Fruit fly (Drosophila melanogaster) Kc167 (cell line): ENCODE results near the gene scrt.

Experiments
- Myc ChIP-seq: fragments of >200 bp; optimal IDR thresholded peaks from 2 replicates; lab custom pipeline; 2017; ENCODE audit warnings: missing external identifiers
- Sin3A ChIP-seq: fragments of >200 bp; optimal IDR thresholded peaks from 2 replicates; lab custom pipeline; 2018; ENCODE audit warnings: missing external identifiers
- h ChIP-seq: fragments of >200 bp; optimal IDR thresholded peaks from 3 replicates; lab custom pipeline; 2018; ENCODE audit warnings: missing external identifiers
- insv ChIP-seq: fragments of >200 bp; optimal IDR thresholded peaks from 3 replicates; lab custom pipeline; 2018; ENCODE audit warnings: missing external identifiers
- psq ChIP-seq: fragments of >200 bp; optimal IDR thresholded peaks from 2 replicates; lab custom pipeline; 2017; ENCODE audit warnings: missing external identifiers
- ttk ChIP-seq: sonication (Bioruptor generic); optimal IDR thresholded peaks from 2 replicates; lab custom pipeline; 2017; ENCODE audit warnings: missing external identifiers

Gene scrt

DNA sequence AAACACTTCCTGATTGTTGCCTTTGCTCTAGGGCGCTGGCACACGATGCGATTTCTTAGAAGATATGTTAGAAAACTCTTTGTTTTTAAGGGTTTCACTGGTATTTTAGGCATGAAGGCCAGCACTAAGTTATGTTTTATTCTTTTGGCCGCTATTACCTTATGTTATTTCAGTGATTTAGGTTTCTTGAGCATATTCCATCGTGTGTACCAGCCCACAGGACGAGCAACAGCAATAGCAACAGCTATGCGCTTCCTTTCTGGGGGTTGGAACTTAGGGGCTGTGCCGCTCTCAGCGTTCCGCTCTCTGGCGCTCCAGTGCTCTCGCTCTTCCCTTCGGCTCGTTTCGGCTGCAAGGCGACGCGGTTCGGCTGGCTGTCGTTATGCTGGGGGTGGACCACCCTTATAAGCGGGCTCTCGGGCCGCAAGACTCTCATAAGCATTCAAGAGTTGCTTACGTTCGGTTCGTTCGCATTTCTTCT is at the start of gene scrt:
scrt (plus strand) TSS at position 431 of the 481 bp plus-strand sequence.
- no peak for TF ChIP-seq insv
- no peak for TF ChIP-seq Myc (lab: Kevin White, UChicago)
- TF ChIP-seq h (lab: Kevin White, UChicago), result no peak
- TF ChIP-seq ttk (lab: Kevin White, UChicago), result no peak
- no peak for TF ChIP-seq psq (lab: Kevin White, UChicago)
- TF ChIP-seq Sin3A, result no peak

DNA sequence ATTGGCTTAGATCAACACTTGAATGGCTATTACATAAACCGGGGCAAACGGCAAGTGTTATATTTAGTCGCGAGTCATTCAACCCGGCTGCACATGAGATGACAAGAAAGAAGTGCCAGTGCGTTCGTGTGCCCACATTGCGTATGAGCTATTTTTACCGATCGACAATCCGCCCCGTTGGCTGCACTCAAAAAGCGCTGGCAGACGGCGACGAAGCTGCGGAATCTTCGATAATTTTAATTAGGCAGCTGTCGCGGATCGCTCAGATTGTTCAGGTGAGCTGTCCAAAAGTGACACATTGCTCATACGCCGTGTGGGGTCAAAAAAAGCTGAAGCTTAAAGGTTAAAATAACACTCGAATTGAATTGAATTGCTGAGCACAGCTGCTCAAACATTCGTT is 49.6 kb upstream of the scrt start:
- TF ChIP-seq ttk (lab: Kevin White, UChicago) (no peak), insv (no peak), psq (lab: Kevin White, UChicago) (no peak), Myc (lab: Kevin White, UChicago) (no peak)

DNA sequence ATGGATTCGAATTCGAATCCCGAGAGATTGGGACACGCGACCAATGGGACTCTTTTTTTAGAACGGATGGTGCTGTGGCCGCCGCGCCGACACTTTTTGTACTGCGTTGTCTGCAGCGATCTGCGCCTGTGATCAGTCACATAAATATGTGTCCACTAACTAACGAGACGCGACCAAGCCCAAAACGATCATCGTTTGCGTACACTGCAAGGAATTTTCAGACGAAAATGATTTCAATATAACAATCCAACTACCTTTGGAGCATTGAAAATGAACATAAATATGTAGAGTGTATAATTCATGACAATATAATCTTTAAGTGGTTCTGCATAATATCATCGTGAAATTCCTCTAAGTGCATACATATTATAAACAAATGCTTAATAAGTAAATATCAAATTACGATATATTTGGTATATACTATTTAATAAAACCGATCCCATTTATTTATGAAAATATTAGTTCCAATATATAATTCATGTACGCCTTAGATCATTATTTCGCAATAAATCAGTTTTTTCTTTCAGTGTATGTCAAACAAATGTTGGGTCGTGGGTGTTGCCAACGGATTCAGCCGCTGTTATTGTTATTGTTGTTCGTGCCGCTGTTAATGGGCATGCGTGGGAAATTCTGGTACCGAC is 48.0 kb upstream of the scrt start, which contains the start of gene Eip63F-1:
Eip63F-1 (minus strand) TSS at position 51 of the 641 bp plus-strand sequence.
- TF ChIP-seq h (lab: Kevin White, UChicago), result no peak
- TF ChIP-seq insv, result no peak
- TF ChIP-seq ttk (lab: Kevin White, UChicago), result no peak
- TF ChIP-seq psq (lab: Kevin White, UChicago), result no peak
- TF ChIP-seq Sin3A, result no peak
- no peak for TF ChIP-seq Myc (lab: Kevin White, UChicago)

DNA sequence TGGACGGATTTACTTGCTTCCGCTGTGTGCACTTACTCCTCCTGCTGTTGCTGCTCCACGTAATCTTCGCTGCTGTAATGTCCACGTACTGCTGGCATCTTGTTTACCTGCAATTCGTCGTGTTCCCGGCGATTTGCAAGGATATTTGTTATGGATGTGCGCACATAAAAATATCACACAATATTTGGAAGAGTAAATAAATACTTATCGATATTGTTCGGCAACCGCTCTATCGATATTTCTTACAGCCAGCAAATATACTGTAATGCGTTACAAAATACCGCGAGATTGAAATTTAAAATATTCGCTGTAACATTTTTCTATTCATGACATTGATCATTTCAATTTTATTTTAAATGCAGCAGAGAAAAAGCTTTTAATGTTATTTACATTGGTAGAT is 45.9 kb upstream of the scrt start, which contains the start of gene CG10866:
CG10866 (minus strand) TSS at position 187 of the 400 bp plus-strand sequence.
- TF ChIP-seq psq (lab: Kevin White, UChicago), result no peak
- no peak for TF ChIP-seq Myc (lab: Kevin White, UChicago)
- no peak for TF ChIP-seq ttk (lab: Kevin White, UChicago)
- TF ChIP-seq insv, result no peak
- TF ChIP-seq h (lab: Kevin White, UChicago), result no peak
- no peak for TF ChIP-seq Sin3A

DNA sequence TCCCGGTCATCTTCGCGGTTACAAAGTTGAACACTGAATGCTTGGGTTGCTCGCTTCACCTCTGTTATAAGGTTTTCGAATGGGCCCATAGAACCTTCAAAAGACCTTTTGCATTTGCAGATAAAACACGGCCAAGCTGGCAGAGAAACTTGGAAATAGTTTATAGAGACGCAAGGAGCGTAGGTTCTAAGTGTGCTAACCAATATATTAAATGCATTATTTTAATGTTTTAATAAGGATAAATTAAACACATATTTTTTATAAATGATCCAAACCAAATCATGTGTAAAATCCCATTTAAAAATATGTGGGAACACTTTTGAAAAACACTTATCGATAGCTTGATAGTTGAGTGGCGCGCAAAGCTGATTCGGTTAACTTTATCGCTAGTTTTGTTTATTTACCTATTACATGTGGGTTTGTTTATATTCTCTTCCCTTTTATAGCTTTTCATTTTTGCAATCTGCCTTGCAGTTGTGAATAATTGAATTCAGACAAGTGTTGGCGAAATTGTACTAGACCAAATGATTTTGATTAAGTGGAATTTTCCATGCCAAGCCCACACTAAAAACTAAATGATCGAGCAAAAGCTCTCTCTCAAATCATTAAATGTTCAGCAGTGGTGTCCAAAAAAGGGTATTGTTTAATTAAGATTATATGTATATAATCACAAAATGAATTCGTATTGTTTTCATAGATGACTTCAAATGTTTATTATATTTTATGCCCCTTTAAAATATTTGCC is 43.4 kb upstream of the scrt start, which contains the start of gene CG12766:
CG12766 (minus strand) TSS at position 51 of the 745 bp plus-strand sequence.
- no peak for TF ChIP-seq h (lab: Kevin White, UChicago)
- TF ChIP-seq insv, result no peak
- TF ChIP-seq Sin3A, result no peak
- TF ChIP-seq Myc (lab: Kevin White, UChicago), result no peak
- TF ChIP-seq psq (lab: Kevin White, UChicago), result no peak
- TF ChIP-seq ttk (lab: Kevin White, UChicago), result no peak

DNA sequence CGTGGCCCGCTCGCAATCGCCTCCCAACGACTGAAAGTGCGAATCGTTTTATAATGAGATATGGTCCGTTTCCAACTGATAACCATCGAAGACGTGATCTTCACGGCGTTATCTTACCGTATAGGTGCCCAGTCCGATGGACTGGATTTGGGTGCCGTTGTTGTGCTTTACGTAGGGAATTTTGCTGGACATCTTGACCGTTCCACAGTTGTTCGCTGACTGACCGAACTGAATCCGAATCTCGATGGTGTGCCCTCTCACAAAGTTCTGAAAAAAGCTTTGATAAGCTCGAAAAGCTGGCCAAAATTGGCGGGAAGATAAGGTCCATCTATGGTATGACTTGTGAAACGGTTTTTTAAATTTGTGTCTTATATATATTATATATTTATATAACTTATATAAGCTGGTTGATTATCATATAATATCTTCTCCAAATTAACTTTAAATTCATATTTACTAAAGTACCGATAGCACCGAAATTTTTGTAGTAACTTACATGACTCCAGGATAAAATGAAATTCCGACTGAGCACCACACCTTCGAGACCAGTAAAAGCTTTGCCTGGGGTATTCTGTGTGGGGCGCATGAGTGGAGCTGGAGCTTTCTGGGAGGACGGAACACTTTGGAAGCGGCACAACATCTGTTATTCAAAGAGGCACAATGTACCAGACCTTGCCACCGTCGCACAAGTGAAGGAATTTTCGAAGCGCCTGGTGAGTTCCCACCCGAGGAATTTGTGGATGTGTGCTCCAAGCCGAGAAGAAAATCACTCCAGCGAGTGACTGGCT is 41.3 kb upstream of the scrt start, which contains the start of the genes CG10863 and CG14982:
CG10863 (minus strand) TSS at position 225 of the 788 bp plus-strand sequence.
CG14982 (plus strand) TSS at position 470 of the 788 bp plus-strand sequence.
- TF ChIP-seq insv (no peak), Sin3A (no peak), psq (lab: Kevin White, UChicago) (no peak), h (lab: Kevin White, UChicago) (no peak), Myc (lab: Kevin White, UChicago) (no peak), ttk (lab: Kevin White, UChicago) (no peak)

DNA sequence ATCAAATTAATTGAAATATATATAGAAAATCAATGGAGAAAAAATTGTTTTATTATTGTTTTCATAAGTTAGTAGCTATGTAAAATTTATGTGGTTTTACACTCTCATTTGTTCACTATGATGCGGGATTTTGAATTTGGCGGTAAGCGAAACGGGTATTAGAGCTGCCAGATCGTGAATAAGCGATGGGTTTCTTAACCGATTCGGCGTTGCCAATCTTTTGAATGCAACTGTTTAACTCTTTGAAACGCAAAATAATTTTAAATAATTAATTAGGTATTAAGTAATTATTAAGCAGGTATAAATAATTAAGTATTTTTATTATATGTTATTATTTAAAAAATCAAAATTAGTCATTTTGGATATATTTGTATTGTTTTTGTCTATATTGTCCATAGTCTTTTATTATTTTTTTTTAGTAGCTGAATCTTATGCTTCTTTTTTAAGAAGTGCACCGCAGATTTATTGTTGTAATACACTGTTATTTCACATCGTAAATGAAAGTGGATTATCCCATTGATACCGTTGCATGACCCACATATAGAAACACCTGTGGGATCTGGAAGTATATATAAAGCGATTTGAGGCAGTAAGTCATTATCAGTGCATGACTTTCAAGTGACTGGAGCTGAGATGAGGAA is 36.3 kb upstream of the scrt start, which contains the start of gene CG10853:
CG10853 (plus strand) TSS at position 591 of the 641 bp plus-strand sequence.
- TF ChIP-seq psq (lab: Kevin White, UChicago) (no peak), h (lab: Kevin White, UChicago) (no peak), insv (no peak), Myc (lab: Kevin White, UChicago) (no peak), Sin3A (no peak), ttk (lab: Kevin White, UChicago) (no peak)

DNA sequence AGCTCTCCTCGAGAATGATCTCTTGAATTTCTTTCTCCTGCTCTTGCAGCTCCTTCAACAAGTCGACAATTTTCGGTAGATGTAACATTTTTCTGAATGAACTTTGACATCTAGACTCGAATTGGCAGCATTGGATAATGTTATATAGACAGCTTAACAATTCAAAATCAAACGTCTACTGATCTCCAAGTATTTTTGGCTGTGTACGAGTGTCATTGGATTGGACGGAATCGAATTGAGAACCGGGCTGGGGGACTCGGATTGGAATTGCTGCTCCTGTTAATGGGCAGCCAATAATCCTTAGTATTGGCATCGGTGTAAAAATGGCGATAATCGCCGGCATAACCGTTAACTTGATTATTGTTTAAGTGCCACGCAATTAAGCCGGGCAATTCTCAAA is 34.5 kb upstream of the scrt start, which contains the start of gene CG14983:
CG14983 (minus strand) TSS at position 101 of the 400 bp plus-strand sequence.
- TF ChIP-seq h (lab: Kevin White, UChicago) (no peak), Myc (lab: Kevin White, UChicago) (no peak), ttk (lab: Kevin White, UChicago) (no peak), insv (no peak), psq (lab: Kevin White, UChicago) (no peak), Sin3A (no peak)

DNA sequence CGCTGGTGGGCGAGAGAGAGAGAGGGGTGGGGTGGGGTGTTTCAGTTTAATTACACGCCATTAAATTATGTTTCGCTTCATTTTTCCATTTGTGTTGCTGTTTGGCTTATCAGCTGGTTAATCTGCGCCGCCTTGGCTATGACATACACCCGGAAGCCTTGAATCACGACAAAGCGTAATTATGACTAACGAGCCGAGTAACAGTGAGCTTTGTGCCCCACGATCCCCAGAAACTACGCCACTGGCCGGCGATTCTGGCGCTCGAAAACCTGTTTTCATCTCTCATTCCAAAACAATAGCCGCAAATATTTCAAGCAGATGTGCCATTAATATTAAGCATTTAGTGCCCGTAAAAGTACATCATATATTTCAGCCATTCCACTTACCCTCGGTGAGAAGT is 31.8 kb upstream of the scrt start:
- TF ChIP-seq Myc (lab: Kevin White, UChicago) (no peak), h (lab: Kevin White, UChicago) (no peak), Sin3A (no peak), ttk (lab: Kevin White, UChicago) (no peak), insv (no peak)

DNA sequence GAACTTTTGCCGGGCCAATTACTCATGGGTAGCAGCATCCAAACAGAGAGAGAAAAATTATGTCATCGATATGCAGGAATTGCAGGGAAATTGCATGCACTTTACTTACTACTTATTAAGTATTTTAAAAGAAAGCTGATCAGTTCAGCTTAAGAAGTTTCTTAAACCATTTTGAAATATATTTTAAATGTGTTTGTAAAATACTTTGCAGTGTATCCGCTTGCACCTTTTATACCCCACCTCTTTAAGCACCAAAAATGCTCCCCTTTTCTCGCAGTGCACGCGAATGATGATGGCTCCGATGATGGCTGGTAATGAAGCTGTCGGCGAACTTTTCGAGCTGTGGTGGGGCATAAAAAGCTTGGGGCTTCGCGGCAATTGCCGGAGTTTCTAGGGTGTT is 31.2 kb upstream of the scrt start, which contains the start of gene CG14984:
CG14984 (minus strand) TSS at position 83 of the 400 bp plus-strand sequence.
- TF ChIP-seq Myc (lab: Kevin White, UChicago) (no peak), Sin3A (no peak)

DNA sequence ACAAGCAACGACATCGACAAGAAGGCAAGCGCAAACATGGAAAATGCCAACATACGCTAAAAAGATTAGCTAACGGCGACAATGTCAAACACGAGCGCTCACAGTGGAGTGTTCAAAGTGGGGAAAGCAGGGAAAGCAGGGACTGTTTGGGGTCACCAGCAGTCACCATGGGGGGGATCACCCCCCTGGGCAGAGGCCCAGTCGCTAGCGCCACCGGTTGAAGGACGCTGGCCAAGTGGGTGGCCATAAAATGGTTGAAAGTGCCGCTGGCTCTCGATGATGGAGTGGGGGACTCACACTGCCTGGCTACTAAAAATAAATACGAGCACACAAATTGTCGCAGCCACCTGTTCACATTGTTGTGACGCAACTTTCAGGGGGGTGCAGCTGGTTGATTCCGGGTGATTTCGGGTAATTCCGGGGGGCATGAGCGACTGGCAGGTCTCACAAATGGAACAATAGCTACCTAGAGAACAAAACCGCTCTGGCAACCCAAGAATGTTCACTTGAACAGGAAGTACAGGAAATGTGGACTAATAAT is 22.7 kb upstream of the scrt start:
- TF ChIP-seq h (lab: Kevin White, UChicago) (no peak), insv (no peak), ttk (lab: Kevin White, UChicago) (no peak), Myc (lab: Kevin White, UChicago) (no peak), Sin3A (no peak), psq (lab: Kevin White, UChicago) (no peak)
